Worm (Caenorhabditis elegans) whole organism, L4 larva: ENCODE data around the gene nhr-16.

ENCODE experiments used
- D1046.2 ChIP-seq: fragments of 200-800 bp; sonication (Bioruptor generic); IDR thresholded peaks from 2 replicates; pipeline ENCODE4 v1.3.6; 2022; ENCODE audit warnings: missing genetic modification characterization, missing compliant biosample characterization
- F26F4.8 ChIP-seq: fragments of 200-800 bp; sonication (Bioruptor generic); conservative IDR thresholded peaks from 2 replicates; pipeline ENCODE4 v1.3.6; 2022; ENCODE audit warnings: missing genetic modification characterization, missing compliant biosample characterization
- nhr-11 ChIP-seq: fragments of 150-350 bp; optimal IDR thresholded peaks from 2 replicates; lab custom pipeline; 2014; ENCODE audit warnings: missing biosample characterization, missing genetic modification characterization
- nhr-25 ChIP-seq: sonication (generic microtip); optimal IDR thresholded peaks from 2 replicates; lab custom pipeline; 2017; ENCODE audit warnings: missing genetic modification characterization, mild to moderate bottlenecking, missing compliant biosample characterization, antibody characterized with exemption, moderate library complexity, borderline replicate concordance; ENCODE audit not compliant: insufficient read depth
- nhr-76 ChIP-seq: fragments of 150-350 bp; optimal IDR thresholded peaks from 2 replicates; lab custom pipeline; 2014; ENCODE audit warnings: missing biosample characterization, missing genetic modification characterization
- pqm-1 ChIP-seq: sonication (generic microtip); optimal IDR thresholded peaks from 2 replicates; lab custom pipeline; 2017; ENCODE audit warnings: missing biosample characterization, missing genetic modification characterization
- unc-62 ChIP-seq, 3 experiments: fragments of 150-350 bp in 1 of 3; sonication (generic microtip); optimal IDR thresholded peaks in 2 of 3; peaks in 1 of 3; 1 replicate in 1 of 3; 2 replicates in 2 of 3; lab custom pipeline; 2014 to 2017; ENCODE audit warnings: missing biosample characterization in 3 of 3, missing genetic modification characterization in 3 of 3, missing genetic modification reagents in 3 of 3, missing genotype in 1 of 3
- zag-1 ChIP-seq: fragments of 150-350 bp; optimal IDR thresholded peaks from 2 replicates; lab custom pipeline; 2014; ENCODE audit warnings: missing biosample characterization, missing genetic modification characterization

- TF ChIP-seq nhr-76 (tag; lab: Kevin White, UChicago), result no peak
- TF ChIP-seq nhr-25 (tag; lab: Kevin White, UChicago), result no peak
- TF ChIP-seq nhr-11 (tag; lab: Kevin White, UChicago), result no peak
- TF ChIP-seq F26F4.8 (GFP tag; lab: Robert Waterston, UW), result no peak
- no peak for TF ChIP-seq pqm-1
- no peak for TF ChIP-seq unc-62 (GFP tag; optimal IDR thresholded peaks at IDR 0.05 in 1 of 2; lab: Kevin White, UChicago)
- TF ChIP-seq unc-62 (tag; optimal IDR thresholded peaks at IDR 0.05; lab: Kevin White, UChicago), result no peak
- no peak for TF ChIP-seq D1046.2 (GFP tag; lab: Robert Waterston, UW)
- TF ChIP-seq zag-1 (tag; lab: Kevin White, UChicago), result no peak
Observed at ce11 chrII:4435134-4435533, 3.5 kb upstream of the nhr-16 start, which contains the start of gene nhr-273.
